Worm (Caenorhabditis elegans): ENCODE measurements around the gene str-150.

str-150 gene

ce11 chrV:16582973-16583372 is at the start of gene str-150:
Gene str-150 (plus strand): TSS chrV:16583273.
- TF ChIP-seq unc-62 (GFP tag; optimal IDR thresholded peaks at IDR 0.05): no peak

ce11 chrV:16534000-16534399 is 49.1 kb upstream of the str-150 start, which contains the start of gene cpr-2:
Gene cpr-2 (minus strand): TSS chrV:16534100.
- TF ChIP-seq unc-62 (GFP tag; optimal IDR thresholded peaks at IDR 0.05): no peak

ce11 chrV:16535172-16535571 is 47.9 kb upstream of the str-150 start, which contains the start of gene Y32B12B.8:
Gene Y32B12B.8 (plus strand): TSS chrV:16535472.
- no peak for TF ChIP-seq unc-62 (GFP tag; optimal IDR thresholded peaks at IDR 0.05)

ce11 chrV:16536701-16537100 is 46.4 kb upstream of the str-150 start, which contains the start of gene Y32B12B.1:
Gene Y32B12B.1 (plus strand): TSS chrV:16537001.
- no peak for TF ChIP-seq unc-62 (GFP tag; optimal IDR thresholded peaks at IDR 0.05)

DNA sequence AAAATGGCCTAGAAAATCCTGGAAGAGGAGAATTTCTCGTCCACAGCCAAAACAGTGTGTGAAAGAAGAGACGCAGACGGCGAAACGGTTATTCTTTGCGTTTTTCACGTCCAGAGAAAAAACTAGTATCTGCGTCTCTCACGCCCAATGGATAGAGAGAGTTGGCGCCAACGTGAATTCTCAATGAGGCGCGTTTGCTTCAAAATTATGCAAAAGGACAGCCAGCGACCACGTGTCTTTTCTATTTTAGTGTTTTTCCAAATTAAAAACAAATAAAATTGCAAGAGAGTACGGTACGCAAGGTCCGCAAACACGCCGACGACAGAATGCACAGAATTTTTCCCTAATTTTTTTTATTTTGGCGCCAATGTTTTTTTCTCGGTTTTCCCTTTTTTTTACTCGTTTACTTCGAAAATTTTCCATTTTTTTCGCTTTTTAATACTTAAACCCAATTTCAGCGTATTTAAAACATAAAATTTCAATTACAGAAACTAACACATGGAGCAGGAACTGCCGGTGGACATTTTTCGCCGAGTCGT is 45.1 kb upstream of the str-150 start, which contains the start of gene Y32B12B.2:
Y32B12B.2 (plus strand) TSS at position 489 of the 539 bp plus-strand sequence.
- no peak for TF ChIP-seq unc-62 (GFP tag; optimal IDR thresholded peaks at IDR 0.05)

DNA sequence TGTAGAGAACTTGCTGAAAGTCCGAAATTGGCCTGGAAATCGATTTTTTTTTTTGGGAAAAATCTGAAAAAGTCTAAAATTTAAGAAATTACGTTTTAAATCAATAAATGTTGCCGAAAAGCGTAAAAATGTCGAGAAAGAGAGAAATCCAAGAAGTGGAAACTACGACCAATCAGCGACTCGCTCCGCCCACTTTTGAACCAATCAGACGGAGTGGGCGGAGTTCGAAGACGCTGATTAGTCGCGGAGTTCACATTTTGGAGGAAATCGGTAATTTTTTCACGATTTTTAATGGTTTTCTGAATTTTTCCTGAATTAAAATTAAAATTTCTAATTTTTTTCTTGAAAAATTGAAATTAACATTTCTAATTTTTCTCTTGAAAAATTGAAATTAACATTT is 43.4 kb upstream of the str-150 start:
- TF ChIP-seq unc-62 (GFP tag; optimal IDR thresholded peaks at IDR 0.05): no peak

DNA sequence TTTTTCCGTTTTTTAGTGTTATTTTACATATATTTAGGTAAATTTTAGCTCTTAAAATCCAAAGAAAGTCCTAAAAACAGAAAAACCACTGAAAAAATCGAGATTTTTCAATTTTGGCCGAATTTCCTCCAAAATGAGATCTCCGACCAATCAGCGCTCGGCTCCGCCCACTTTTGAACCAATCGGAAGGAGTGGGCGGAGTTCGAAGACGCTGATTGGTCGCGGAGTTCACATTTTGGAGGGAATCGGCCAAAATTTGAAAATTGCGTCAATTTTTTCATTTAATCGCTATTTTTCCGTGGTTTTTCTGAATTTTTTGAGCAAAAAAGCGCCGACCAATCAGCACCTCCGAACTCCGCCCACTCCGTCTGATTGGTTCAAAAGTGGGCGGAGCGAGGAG is 42.4 kb upstream of the str-150 start:
- no peak for TF ChIP-seq unc-62 (GFP tag; optimal IDR thresholded peaks at IDR 0.05)

DNA sequence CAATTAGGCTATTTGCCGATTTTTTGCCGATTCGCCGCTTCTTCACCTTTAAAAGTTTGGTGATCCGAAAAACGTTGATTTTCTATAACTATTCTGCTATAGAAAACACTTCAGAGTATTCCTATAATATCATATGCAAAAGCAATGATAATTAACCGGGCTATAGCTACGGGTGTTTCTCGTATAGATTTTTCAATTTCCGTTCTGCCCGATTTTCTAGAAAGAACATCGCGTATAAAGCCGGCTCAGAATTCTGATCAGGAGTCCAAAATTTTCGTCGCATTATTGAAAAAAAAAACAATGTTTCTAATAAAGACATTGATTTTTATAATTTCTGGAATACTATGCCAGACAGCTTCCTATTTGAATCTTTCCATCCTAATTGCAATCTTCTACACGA is 32.4 kb upstream of the str-150 start, which contains the start of gene srbc-65:
srbc-65 (plus strand) TSS at position 301 of the 400 bp plus-strand sequence.
- no peak for TF ChIP-seq unc-62 (GFP tag; optimal IDR thresholded peaks at IDR 0.05)

DNA sequence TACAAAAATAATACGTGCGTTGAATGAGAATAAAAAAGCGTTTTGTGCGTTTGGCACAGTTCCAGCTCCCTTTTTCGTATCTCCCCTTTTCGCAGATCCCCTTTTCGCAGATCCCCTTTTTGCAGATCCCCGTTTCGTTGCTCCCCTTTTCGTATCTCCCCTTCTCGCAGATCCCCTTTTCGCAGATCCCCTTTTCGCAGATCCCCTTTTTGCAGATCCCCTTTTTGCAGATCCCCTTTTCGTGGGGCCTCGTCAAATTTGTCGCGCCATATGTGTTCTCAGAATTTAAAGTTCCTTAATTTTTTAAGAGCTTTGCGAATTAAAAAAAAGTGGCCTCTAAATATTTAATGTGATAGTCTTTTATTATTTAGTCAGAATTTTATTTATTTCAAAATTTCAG is 30.1 kb upstream of the str-150 start, which contains the start of gene Y32B12B.4:
Y32B12B.4 (plus strand) TSS at position 399 of the 400 bp plus-strand sequence.
- TF ChIP-seq unc-62 (GFP tag; optimal IDR thresholded peaks at IDR 0.05): no peak

- no peak for TF ChIP-seq unc-62 (GFP tag; optimal IDR thresholded peaks at IDR 0.05)
These were observed 17.4 kb upstream of the str-150 start, which contains the start of gene sru-45 for ce11 chrV:16565639-16566038. Gene sru-45 (plus strand): TSS chrV:16565939.

DNA sequence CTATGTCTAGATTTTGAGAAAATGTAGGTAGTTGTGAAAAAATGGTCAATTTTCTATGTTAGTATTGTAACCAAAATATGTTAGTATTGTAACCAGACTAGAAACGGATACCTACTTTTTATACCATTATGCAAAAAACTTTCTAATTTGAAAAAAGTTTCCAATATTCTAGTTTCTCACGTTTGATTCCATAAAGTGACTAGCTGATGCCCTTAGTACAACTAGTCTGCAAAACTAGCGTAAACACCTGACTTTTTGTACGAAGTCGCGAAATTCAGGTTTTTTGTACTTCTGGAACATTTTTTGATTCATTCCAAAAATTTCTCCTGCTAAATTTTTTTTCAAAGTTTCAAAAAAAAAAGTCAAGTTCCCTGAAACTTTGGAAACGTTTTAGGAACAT is 15.0 kb upstream of the str-150 start:
- no peak for TF ChIP-seq unc-62 (GFP tag; optimal IDR thresholded peaks at IDR 0.05)

DNA sequence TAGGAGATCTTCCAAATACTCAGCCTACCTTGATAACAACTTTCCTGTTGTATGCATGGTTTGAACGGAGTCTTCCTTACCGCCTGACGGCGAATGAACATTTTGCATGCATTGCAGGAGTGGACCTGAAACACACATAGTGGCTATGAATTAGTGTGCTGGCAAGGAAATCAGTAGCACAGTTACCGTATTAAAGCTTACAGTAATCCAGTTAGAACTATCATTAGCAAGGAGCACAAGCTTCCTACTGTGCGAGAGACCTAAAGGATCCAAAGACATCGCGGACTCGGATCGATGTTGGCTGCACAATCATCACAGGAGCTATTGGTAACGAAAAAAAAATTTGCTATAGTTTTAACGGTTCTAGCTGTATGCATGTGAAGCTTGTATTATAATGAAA is 12.4 kb upstream of the str-150 start, which contains the start of gene nhr-233:
nhr-233 (minus strand) TSS at position 101 of the 400 bp plus-strand sequence.
- no peak for TF ChIP-seq unc-62 (GFP tag; optimal IDR thresholded peaks at IDR 0.05)

DNA sequence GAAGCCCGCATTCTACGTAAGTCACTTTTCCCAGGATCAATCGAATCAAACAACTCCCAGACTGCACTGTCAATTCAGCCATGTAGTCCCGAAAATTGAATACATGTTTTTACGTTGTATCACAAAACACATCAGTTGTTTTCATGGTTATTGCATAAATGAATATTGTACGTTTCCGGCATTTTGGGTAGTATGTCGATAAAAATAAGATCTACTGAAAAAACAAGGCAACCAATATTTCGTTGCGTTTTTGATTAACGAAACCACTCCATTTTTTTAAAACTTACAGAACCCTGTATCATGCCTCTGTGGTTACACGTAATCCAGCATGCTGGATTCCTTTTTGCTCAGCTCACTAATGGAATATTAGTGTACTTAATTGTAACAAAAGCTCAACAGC is 9.9 kb upstream of the str-150 start, which contains the start of gene str-149:
str-149 (plus strand) TSS at position 301 of the 400 bp plus-strand sequence.
- no peak for TF ChIP-seq unc-62 (GFP tag; optimal IDR thresholded peaks at IDR 0.05)

- no peak for TF ChIP-seq unc-62 (GFP tag; optimal IDR thresholded peaks at IDR 0.05)
These were observed 7.2 kb upstream of the str-150 start, which contains the start of gene str-151 for ce11 chrV:16575900-16576299. Gene str-151 (plus strand): TSS chrV:16576200.

DNA sequence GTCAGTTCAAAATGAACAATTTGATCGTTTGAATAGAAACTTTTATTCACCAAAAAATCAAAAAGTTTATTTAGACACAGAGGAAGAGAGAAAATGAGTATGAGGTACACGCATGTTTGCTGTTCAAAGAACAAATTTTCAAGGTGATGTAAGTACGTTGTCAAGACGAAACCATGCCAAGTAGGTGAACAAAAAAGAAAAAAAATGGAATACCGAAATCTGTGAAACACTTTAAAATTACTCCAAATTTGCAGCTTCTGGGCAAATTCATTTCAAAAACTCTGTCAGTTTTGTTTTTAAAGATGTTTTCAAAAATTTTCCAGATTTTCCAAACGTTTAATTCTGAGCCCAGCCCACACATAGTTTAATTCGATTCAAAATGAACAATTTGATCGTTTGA is 2.6 kb upstream of the str-150 start, which contains the start of gene nhr-271:
nhr-271 (minus strand) TSS at position 101 of the 400 bp plus-strand sequence.
- no peak for TF ChIP-seq unc-62 (GFP tag; optimal IDR thresholded peaks at IDR 0.05)

- TF ChIP-seq unc-62 (GFP tag; optimal IDR thresholded peaks at IDR 0.05): no peak
These were observed 2.0 kb upstream of the str-150 start for ce11 chrV:16581061-16581460.

ce11 chrV:16588428-16588827 is 5.4 kb downstream of the str-150 start, which contains the start of gene srw-73:
Gene srw-73 (minus strand): TSS chrV:16588528.
- no peak for TF ChIP-seq unc-62 (GFP tag; optimal IDR thresholded peaks at IDR 0.05)
